Worm (Caenorhabditis elegans): ENCODE results near the gene srx-51.
"Not testable (repeated sequence)": the region's sequence is repeated elsewhere in the genome, so short reads cannot be mapped to it uniquely, and the experiment has no call there.

Gene srx-51

ce11 chrV:15321912-15322311, 40.2 kb downstream of the srx-51 start:
- TF ChIP-seq snpc-1.2 (GFP tag; IDR thresholded peaks at IDR 0.05) (0 out of 2 replicates have a peak, but pooled peaks have one; percentile 12), set-16 (GFP tag; IDR thresholded peaks at IDR 0.05) (peak; percentile 82), egl-43 (GFP tag; IDR thresholded peaks at IDR 0.05) (0 out of 2 replicates have a peak, but pooled peaks have one; percentile 21)

DNA sequence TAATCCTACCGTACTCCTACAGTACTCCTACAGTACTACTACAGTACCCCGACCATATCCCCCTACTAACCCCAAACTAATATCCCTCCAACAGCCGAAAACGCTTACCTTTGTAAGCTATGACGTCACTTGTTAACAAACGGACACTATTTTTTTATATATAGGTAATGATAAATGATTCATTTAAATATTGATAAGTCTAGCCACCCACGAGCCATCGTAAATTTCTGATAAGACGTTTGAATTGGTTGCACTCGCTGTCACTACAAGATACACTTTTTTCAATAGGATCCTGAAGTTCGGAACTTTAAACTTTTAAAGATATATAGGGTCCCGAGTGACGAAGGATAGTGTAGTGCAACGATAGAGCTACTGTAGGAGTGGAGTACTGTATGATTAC, 41.0 kb downstream of the srx-51 start, which contains the start of gene nhr-247:
TSS of gene nhr-247 (plus strand) at position 330 of the 400 bp plus-strand sequence.
- TF ChIP-seq daf-16 (GFP tag; optimal IDR thresholded peaks at IDR 0.05): not testable (repeated sequence)
- TF ChIP-seq daf-16 (tag; optimal IDR thresholded peaks at IDR 0.05) (peak; percentile 24), dmd-6 (GFP tag; IDR thresholded peaks at IDR 0.05) (peak; percentile 65), pqm-1 (tag; optimal IDR thresholded peaks at IDR 0.05) (peak; percentile 15), nhr-28 (tag; optimal IDR thresholded peaks at IDR 0.05) (peak; percentile 71)

DNA sequence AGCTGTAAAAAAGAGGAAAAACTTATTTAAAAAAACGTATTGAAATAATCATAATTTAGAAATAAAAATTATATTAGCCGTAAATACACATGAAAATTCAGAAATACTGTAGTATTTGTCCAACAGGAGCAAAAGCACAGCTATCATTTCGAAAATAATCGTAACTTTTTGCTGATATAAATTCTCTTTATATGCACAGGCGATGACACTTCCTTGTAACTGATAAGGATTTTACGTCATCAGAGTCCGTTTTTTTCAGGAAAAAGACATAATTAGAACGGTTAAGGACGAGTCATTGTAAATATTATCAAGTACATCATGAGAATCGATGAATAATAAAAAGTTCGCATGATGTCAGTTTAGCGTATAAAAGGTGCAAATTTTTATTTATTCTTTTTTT, 41.7 kb downstream of the srx-51 start:
- no peak for TF ChIP-seq lsy-2 (tag; optimal IDR thresholded peaks at IDR 0.05)
- peak; percentile 59 for TF ChIP-seq dmd-6 (GFP tag; IDR thresholded peaks at IDR 0.05)
- peak; percentile 74 for TF ChIP-seq pqm-1 (tag; optimal IDR thresholded peaks at IDR 0.05)
- peak; percentile 73 for TF ChIP-seq nhr-28 (tag; optimal IDR thresholded peaks at IDR 0.05)
- TF ChIP-seq lin-29 (GFP tag; IDR thresholded peaks at IDR 0.05): no peak
- TF ChIP-seq hlh-11 (tag; optimal IDR thresholded peaks at IDR 0.05): peak; percentile 27
- TF ChIP-seq dve-1 (tag; optimal IDR thresholded peaks at IDR 0.05; ENCODE audit: insufficient read depth): peak; percentile 23
- no peak for TF ChIP-seq daf-16 (GFP tag; optimal IDR thresholded peaks at IDR 0.05)
- TF ChIP-seq daf-16 (tag; optimal IDR thresholded peaks at IDR 0.05): peak; percentile 44
- peak; percentile 19 for TF ChIP-seq nhr-6 (tag; optimal IDR thresholded peaks at IDR 0.05)

ce11 chrV:15327745-15328447, 46.2 kb downstream of the srx-51 start, which contains the start of gene ZK1037.6:
Gene ZK1037.6, minus strand, starts transcription at chrV:15327795.
- TF ChIP-seq nhr-11 (tag; optimal IDR thresholded peaks at IDR 0.05): no peak
- no peak for TF ChIP-seq hlh-30 (tag; optimal IDR thresholded peaks at IDR 0.05; ENCODE audit: insufficient read depth)
- TF ChIP-seq spr-1 (tag; optimal IDR thresholded peaks at IDR 0.05): no peak
- no peak for TF ChIP-seq lir-3 (tag; optimal IDR thresholded peaks at IDR 0.05)
- TF ChIP-seq pqm-1 (tag; optimal IDR thresholded peaks at IDR 0.05): peak; percentile 9
- no peak for TF ChIP-seq daf-16 (GFP tag; optimal IDR thresholded peaks at IDR 0.05)
- TF ChIP-seq daf-16 (tag; optimal IDR thresholded peaks at IDR 0.05): peak; percentile 15
- TF ChIP-seq nhr-28 (tag; optimal IDR thresholded peaks at IDR 0.05): peak; percentile 0

DNA sequence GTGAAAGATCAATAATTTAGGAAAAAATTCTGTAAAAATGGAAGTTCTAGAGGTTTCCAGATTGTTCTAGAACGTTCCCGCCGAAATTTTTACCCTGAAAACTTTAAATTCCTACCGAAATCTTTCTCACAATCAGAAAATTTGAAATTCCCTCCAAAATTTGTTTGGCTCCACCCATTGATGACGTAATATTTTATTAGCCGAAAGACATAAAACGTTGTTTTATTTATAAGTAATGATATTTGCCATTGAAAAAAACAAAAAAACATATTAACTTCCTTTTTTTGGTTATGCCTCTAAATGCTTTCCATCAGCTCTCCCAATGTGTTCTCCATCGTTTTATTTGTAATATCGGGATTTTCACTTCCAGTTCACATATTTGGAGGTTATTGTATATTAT, 48.6 kb downstream of the srx-51 start, which contains the start of gene srh-295:
TSS of gene srh-295 (plus strand) at position 301 of the 400 bp plus-strand sequence.
- TF ChIP-seq daf-19 (GFP tag; conservative IDR thresholded peaks at IDR 0.05): no peak
- TF ChIP-seq D1046.2 (GFP tag; IDR thresholded peaks at IDR 0.05): no peak
- TF ChIP-seq lir-3 (tag; optimal IDR thresholded peaks at IDR 0.05): no peak
- no peak for TF ChIP-seq T20F7.1 (GFP tag; optimal IDR thresholded peaks at IDR 0.05)
- TF ChIP-seq fkh-10 (GFP tag; optimal IDR thresholded peaks at IDR 0.05): no peak
- TF ChIP-seq nhr-6 (tag; optimal IDR thresholded peaks at IDR 0.05): no peak
- TF ChIP-seq dmd-6 (GFP tag; IDR thresholded peaks at IDR 0.05): no peak
- TF ChIP-seq snpc-1.2 (GFP tag; IDR thresholded peaks at IDR 0.05): no peak
- TF ChIP-seq set-16 (GFP tag; IDR thresholded peaks at IDR 0.05): no peak
- no peak for TF ChIP-seq nhr-28 (tag; optimal IDR thresholded peaks at IDR 0.05)
- no peak for TF ChIP-seq ztf-11 (tag; optimal IDR thresholded peaks at IDR 0.05)
- TF ChIP-seq zip-2 (tag; optimal IDR thresholded peaks at IDR 0.05): no peak
- TF ChIP-seq lim-7 (GFP tag; IDR thresholded peaks at IDR 0.05): no peak
- TF ChIP-seq hif-1 (tag; optimal IDR thresholded peaks at IDR 0.05): no peak
- TF ChIP-seq gei-8 (GFP tag; optimal IDR thresholded peaks at IDR 0.05): no peak
- no peak for TF ChIP-seq lin-15B (tag; optimal IDR thresholded peaks at IDR 0.05)
- TF ChIP-seq unc-39 (tag; optimal IDR thresholded peaks at IDR 0.05): no peak

ce11 chrV:15332851-15333250, 51.2 kb downstream of the srx-51 start, which contains the start of gene srw-113:
Gene srw-113, plus strand, starts transcription at chrV:15333151.
- TF ChIP-seq pha-4 (GFP tag; IDR thresholded peaks at IDR 0.05): no peak
- TF ChIP-seq pha-4 (tag; optimal IDR thresholded peaks at IDR 0.05): no peak
- TF ChIP-seq egl-43 (GFP tag; IDR thresholded peaks at IDR 0.05): no peak
- TF ChIP-seq daf-8 (GFP tag; IDR thresholded peaks at IDR 0.05): no peak
- no peak for TF ChIP-seq dmd-9 (GFP tag; IDR thresholded peaks at IDR 0.05)
- TF ChIP-seq cey-2 (tag; optimal IDR thresholded peaks at IDR 0.05; ENCODE audit: borderline replicate concordance, insufficient read depth): no peak
- TF ChIP-seq tag-97 (GFP tag; IDR thresholded peaks at IDR 0.05): no peak
- no peak for TF ChIP-seq dpl-1 (GFP tag; optimal IDR thresholded peaks at IDR 0.05)
- TF ChIP-seq Y75B8A.6 (GFP tag; IDR thresholded peaks at IDR 0.05): no peak
- TF ChIP-seq sdz-12 (GFP tag; optimal IDR thresholded peaks at IDR 0.05): no peak
- TF ChIP-seq zfp-2 (tag; optimal IDR thresholded peaks at IDR 0.05): no peak
- no peak for TF ChIP-seq Y5F2A.4 (GFP tag; optimal IDR thresholded peaks at IDR 0.05)
- TF ChIP-seq skn-1 (tag; optimal IDR thresholded peaks at IDR 0.05): no peak
- no peak for TF ChIP-seq dmd-6 (GFP tag; IDR thresholded peaks at IDR 0.05)

Measured in whole organism, L4 larva.